Worm (Caenorhabditis elegans): ENCODE data around the gene ZK809.1.

Gene ZK809.1

DNA sequence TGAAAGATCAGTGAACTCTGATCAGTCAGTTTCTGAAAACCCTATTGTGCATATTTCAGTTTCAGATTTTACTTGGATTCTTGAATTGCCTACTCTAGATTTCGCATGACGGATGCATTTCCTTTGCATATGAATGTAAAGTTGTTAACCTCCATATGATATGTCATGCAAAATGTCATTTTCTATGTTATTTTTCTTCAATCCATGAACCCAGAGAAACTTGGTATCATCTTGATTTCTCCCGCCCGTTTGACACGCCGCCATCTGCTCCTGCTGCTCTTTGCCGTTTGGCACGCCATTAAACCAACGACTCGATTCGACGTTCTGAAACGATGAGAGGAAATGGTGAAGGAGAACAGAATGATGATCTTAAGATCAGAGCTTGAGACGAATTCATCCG lies 8.4 kb downstream of the ZK809.1 start:
- TF ChIP-seq unc-39 (tag; optimal IDR thresholded peaks at IDR 0.05) (no peak), alr-1 (tag; optimal IDR thresholded peaks at IDR 0.05) (no peak), ztf-4 (tag; optimal IDR thresholded peaks at IDR 0.05) (no peak), C34F6.9 (tag; optimal IDR thresholded peaks at IDR 0.05) (no peak), ama-1 (optimal IDR thresholded peaks at IDR 0.05) (no peak), gmeb-1 (tag; optimal IDR thresholded peaks at IDR 0.05) (no peak), ztf-11 (tag; optimal IDR thresholded peaks at IDR 0.05) (no peak), ceh-82 (tag; optimal IDR thresholded peaks at IDR 0.05) (no peak), nhr-11 (tag; optimal IDR thresholded peaks at IDR 0.05) (no peak)

DNA sequence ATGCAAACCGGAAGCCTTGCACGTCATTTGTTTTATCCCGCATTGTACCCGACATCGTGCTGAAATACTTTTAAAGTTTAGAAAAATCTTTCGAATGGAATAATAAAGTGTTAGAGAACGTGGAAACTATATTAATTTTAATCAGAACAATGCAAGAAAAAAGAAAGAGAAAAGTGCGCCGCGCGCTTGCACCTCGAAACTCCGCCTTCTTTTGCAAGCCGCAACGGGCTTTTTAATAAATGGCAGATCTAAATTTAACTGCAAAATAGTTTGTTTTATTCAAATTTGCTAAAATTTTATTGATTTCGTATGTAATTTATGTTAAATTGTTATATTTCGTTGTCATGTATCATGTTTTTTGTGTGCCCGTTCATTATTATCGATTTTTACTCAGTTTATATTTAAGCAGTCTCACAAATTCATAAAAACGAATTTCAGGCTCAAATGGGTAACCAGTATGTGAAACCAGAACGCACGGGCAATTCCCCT lies 10.1 kb downstream of the ZK809.1 start, which contains the start of the genes acl-3 and ndub-6:
acl-3 (minus strand) TSS at position 59 of the 489 bp plus-strand sequence.
ndub-6 (plus strand) TSS at position 439 of the 489 bp plus-strand sequence.
- peak; percentile 8 for TF ChIP-seq C34F6.9 (tag; optimal IDR thresholded peaks at IDR 0.05)
- peak in 1 of 2 experiments; percentile 14 for TF ChIP-seq lsy-2 (tag; optimal IDR thresholded peaks at IDR 0.05)
- TF ChIP-seq ceh-82 (tag; optimal IDR thresholded peaks at IDR 0.05), result no peak

DNA sequence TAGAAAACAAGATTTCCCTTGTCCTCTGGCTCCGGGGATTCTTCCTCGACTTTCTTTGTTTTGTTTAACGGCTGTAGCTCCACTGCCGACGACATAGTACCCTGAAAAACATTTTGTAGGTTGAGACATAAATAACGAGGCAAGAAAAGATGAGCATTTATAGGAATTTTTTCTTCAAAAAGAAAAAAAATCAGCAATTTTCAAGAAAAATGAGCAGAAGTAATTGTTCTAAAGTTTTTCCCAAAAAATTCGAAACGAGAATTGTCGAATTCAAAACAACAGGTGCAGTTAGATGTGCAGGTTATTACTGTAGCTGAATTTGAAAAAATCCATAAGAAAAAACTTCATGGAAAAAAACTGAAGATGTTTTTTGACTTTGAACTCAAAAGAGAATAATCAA lies 13.5 kb downstream of the ZK809.1 start, which contains the start of gene ent-1:
ent-1 (minus strand) TSS at position 101 of the 400 bp plus-strand sequence.
- TF ChIP-seq zag-1 (tag; optimal IDR thresholded peaks at IDR 0.05) (no peak), lsy-2 (tag; optimal IDR thresholded peaks at IDR 0.05) (peak in 1 of 2 experiments; percentile 4), nhr-12 (tag; optimal IDR thresholded peaks at IDR 0.05) (no peak)

DNA sequence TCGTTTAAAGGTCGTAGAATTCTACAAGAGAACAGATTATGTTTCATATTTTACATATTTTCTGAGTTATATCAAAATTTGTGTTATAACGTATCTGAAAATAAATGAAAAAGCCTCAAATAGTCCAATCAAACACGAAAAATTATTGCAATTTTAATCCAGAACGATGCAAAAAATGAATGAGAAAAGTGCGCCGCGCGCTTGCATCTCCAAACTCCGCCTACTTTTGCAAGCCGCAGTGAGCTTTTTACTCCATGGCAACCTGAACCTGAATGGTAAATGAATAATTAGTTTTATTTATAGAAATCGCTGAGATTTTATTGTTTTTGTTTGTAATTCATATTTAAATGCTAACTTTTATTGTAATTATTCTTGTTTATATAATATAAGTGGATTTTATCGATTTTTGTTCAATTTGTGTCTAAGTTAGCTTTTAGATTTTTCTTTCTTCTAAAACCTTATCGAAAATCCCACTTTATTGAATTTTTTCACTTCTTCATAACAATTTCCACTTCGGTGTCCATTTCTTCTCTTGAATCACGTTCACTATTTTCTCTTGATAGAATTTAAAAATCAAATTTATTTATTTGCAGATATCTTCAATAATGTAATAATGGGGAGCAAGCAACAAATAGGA lies 14.4 kb downstream of the ZK809.1 start, which contains the start of gene ZK809.5:
ZK809.5 (plus strand) TSS at position 587 of the 637 bp plus-strand sequence.
- TF ChIP-seq lin-11 (tag; optimal IDR thresholded peaks at IDR 0.05) (peak; percentile 16), aly-2 (tag; optimal IDR thresholded peaks at IDR 0.05) (no peak), lsy-2 (tag; optimal IDR thresholded peaks at IDR 0.05) (peak in 1 of 2 experiments; percentile 23), unc-55 (GFP tag; optimal IDR thresholded peaks at IDR 0.05) (peak; percentile 37)

ce11 chrIV:11659794-11660312 lies 18.0 kb downstream of the ZK809.1 start, which contains the start of gene ZK792.1:
Gene ZK792.1, plus strand, starts transcription at chrIV:11659844.
- TF ChIP-seq nhr-21 (tag; optimal IDR thresholded peaks at IDR 0.05) (no peak), dmd-4 (tag; optimal IDR thresholded peaks at IDR 0.05) (no peak), unc-62 (GFP tag; optimal IDR thresholded peaks at IDR 0.05) (no peak), Y55F3AM.14 (GFP tag; optimal IDR thresholded peaks at IDR 0.05) (no peak), nhr-10 (tag; optimal IDR thresholded peaks at IDR 0.05) (no peak), lin-39 (tag; optimal IDR thresholded peaks at IDR 0.05) (no peak), skn-1 (tag; optimal IDR thresholded peaks at IDR 0.05) (no peak), F13H6.1 (tag; optimal IDR thresholded peaks at IDR 0.05) (no peak)

ce11 chrIV:11665010-11665409 lies 23.1 kb downstream of the ZK809.1 start, which contains the start of gene ZK809.9:
Gene ZK809.9, plus strand, starts transcription at chrIV:11665310.
- TF ChIP-seq ztf-11 (tag; optimal IDR thresholded peaks at IDR 0.05), result no peak
- TF ChIP-seq nhr-11 (tag; optimal IDR thresholded peaks at IDR 0.05), result no peak
- TF ChIP-seq skn-1 (tag; optimal IDR thresholded peaks at IDR 0.05), result no peak
- TF ChIP-seq blmp-1 (tag; optimal IDR thresholded peaks at IDR 0.05; ENCODE audit: insufficient read depth), result no peak
- TF ChIP-seq nhr-237 (tag; optimal IDR thresholded peaks at IDR 0.05), result no peak
- no peak for TF ChIP-seq nhr-21 (tag; optimal IDR thresholded peaks at IDR 0.05)
- no peak for TF ChIP-seq ceh-16 (tag; optimal IDR thresholded peaks at IDR 0.05)
- TF ChIP-seq nhr-129 (tag; optimal IDR thresholded peaks at IDR 0.05), result no peak
- TF ChIP-seq dmd-4 (tag; optimal IDR thresholded peaks at IDR 0.05), result no peak
- no peak for TF ChIP-seq elt-1 (tag; optimal IDR thresholded peaks at IDR 0.05)
- TF ChIP-seq C34F6.9 (tag; optimal IDR thresholded peaks at IDR 0.05), result no peak
- no peak for TF ChIP-seq lsy-2 (tag; optimal IDR thresholded peaks at IDR 0.05)
- TF ChIP-seq unc-39 (tag; optimal IDR thresholded peaks at IDR 0.05), result no peak
- no peak for TF ChIP-seq aly-2 (tag; optimal IDR thresholded peaks at IDR 0.05)

DNA sequence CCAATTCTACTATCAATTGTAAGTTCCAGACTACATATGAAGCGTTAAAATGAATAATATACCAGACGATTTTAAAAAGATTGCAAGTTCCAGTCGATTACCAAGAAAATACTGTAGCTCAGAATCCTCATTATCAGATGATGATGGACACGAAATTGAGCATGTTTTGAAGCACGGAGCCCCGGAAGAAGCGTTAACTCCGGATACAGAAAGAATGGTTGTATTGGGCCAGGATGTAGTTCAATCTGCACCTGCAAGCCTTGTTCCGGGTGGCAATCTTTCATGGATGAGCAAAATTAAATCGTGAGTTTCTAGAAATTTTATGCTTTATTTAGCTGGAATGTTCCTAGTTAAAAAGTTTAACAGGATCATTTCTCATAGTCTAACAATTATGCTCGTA lies 26.1 kb downstream of the ZK809.1 start, which contains the start of gene atg-4.2:
atg-4.2 (plus strand) TSS at position 24 of the 400 bp plus-strand sequence.
- no peak for TF ChIP-seq elt-3 (tag; optimal IDR thresholded peaks at IDR 0.05)
- TF ChIP-seq nhr-77 (tag; optimal IDR thresholded peaks at IDR 0.05), result no peak
- no peak for TF ChIP-seq gmeb-1 (tag; optimal IDR thresholded peaks at IDR 0.05)
- TF ChIP-seq mdl-1 (tag; optimal IDR thresholded peaks at IDR 0.05), result no peak
- no peak for TF ChIP-seq aly-2 (tag; optimal IDR thresholded peaks at IDR 0.05)
- TF ChIP-seq nhr-23 (tag; optimal IDR thresholded peaks at IDR 0.05), result no peak
- TF ChIP-seq nhr-11 (tag; optimal IDR thresholded peaks at IDR 0.05), result no peak
- TF ChIP-seq sem-4 (tag; optimal IDR thresholded peaks at IDR 0.05), result no peak
- no peak for TF ChIP-seq crh-2 (tag; optimal IDR thresholded peaks at IDR 0.05)
- TF ChIP-seq fos-1 (tag; optimal IDR thresholded peaks at IDR 0.05), result no peak
- no peak for TF ChIP-seq ztf-4 (tag; optimal IDR thresholded peaks at IDR 0.05)
- TF ChIP-seq elt-1 (tag; optimal IDR thresholded peaks at IDR 0.05), result no peak
- no peak for TF ChIP-seq Y55F3AM.14 (GFP tag; optimal IDR thresholded peaks at IDR 0.05)
- TF ChIP-seq blmp-1 (tag; optimal IDR thresholded peaks at IDR 0.05; ENCODE audit: insufficient read depth), result no peak
- no peak for TF ChIP-seq lin-11 (tag; optimal IDR thresholded peaks at IDR 0.05)
- no peak for TF ChIP-seq sma-9 (GFP tag; optimal IDR thresholded peaks at IDR 0.05)
- no peak for TF ChIP-seq sma-9 (tag; optimal IDR thresholded peaks at IDR 0.05)
- no peak for TF ChIP-seq nhr-237 (tag; optimal IDR thresholded peaks at IDR 0.05)
- TF ChIP-seq nhr-21 (tag; optimal IDR thresholded peaks at IDR 0.05), result no peak
- TF ChIP-seq ztf-11 (tag; optimal IDR thresholded peaks at IDR 0.05), result no peak

All from whole organism, L2 larva.